Worm (Caenorhabditis elegans): ENCODE results near the gene gldi-9.
"Not testable (repeated sequence)": the region's sequence is repeated elsewhere in the genome, so short reads cannot be mapped to it uniquely, and the experiment has no call there.

Gene gldi-9

ce11 chrIII:2760726-2761125 is 4.6 kb upstream of the gldi-9 start, which contains the start of gene pho-9:
Gene pho-9 (minus strand): TSS chrIII:2760816.
- TF ChIP-seq unc-62 (GFP tag; optimal IDR thresholded peaks at IDR 0.05) = no peak

DNA sequence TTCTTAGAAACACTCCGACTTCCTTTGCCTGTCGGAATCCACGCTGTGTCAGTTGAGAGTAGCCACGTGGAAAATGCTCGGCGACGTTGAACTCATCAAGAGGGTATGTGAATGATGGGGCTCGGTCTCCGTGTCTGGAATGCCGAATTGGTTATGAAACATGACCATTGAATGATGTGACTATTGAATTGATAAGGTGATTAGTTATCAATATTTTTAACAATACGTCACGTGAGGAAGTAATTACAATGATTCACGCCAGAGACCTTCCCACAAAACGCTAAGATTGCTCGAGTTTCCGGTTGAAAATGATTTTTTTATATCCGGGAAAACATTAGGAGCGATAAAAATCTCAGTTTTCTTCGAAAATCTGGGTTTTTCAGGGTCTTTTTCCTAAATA is 3.1 kb upstream of the gldi-9 start:
- no peak for TF ChIP-seq unc-62 (GFP tag; optimal IDR thresholded peaks at IDR 0.05)

- no peak for TF ChIP-seq unc-62 (GFP tag; optimal IDR thresholded peaks at IDR 0.05)
These were observed 1.9 kb upstream of the gldi-9 start for ce11 chrIII:2758092-2758491.

DNA sequence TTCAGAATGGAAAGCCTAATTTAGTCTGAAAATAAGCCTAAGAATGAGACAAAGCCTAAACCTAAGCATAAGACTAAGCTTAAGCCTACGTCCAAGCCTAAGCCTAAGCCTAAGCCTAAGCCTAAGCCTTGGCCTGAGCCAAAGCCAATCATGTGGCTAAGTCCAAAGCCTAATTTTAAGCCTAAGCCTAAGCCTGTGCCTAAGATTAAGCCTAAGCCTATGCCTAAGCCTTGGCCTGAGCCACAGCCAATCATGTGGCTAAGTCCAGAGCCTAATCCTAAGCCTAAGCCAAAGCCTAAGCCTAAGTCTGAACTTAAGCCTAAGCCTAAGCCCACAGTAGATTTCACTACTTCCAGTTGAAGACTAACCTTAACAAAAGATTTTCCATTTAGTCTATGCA is 1.3 kb upstream of the gldi-9 start:
- TF ChIP-seq unc-62 (GFP tag; optimal IDR thresholded peaks at IDR 0.05) = no peak

DNA sequence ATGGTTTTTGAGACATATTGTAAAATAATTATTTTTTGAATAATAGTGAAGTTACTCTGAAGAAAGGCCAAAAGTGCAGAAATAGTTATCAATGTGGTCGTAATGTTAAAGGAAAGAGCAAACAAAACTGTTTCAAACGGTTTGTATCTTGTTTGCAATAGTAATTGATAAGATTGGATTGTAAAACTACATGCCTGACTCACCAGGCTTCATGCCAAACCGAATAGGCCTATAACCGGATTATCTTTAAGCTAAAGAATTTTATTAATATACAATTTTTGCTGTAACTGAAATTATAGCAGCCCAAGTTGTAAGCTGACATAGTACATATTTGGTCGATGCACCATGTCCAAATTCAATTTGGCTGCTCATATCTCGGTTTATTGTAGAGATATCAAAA is 9.6 kb downstream of the gldi-9 start, which contains the start of gene Y71H2AM.14:
Y71H2AM.14 (minus strand) TSS at position 101 of the 400 bp plus-strand sequence.
- TF ChIP-seq unc-62 (GFP tag; optimal IDR thresholded peaks at IDR 0.05) = no peak

DNA sequence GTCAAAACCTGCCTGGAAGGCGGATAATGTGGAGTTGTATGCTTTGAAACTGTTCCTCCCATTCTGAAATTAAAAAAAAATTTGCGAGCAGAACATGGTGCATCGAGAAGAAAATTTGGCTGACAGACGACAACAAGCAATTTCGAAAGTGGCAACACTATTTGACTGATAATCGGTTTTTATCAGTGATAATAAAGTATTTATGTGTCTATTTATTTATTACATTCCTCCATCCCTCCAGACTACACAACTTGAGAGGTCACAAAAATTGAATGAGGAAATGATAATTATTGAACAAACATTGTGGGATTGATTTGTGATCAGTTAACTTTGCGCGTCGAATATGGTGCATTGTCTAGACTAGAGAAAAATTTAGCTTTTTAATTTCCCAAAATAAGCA is 16.7 kb downstream of the gldi-9 start, which contains the start of gene cest-25:
cest-25 (minus strand) TSS at position 63 of the 400 bp plus-strand sequence.
- TF ChIP-seq unc-62 (GFP tag; optimal IDR thresholded peaks at IDR 0.05) = no peak

ce11 chrIII:2733606-2734183 is 22.5 kb downstream of the gldi-9 start, which contains the start of gene Y71H2AM.12:
Gene Y71H2AM.12 (minus strand): TSS chrIII:2734091.
- TF ChIP-seq unc-62 (GFP tag; optimal IDR thresholded peaks at IDR 0.05) = no peak

DNA sequence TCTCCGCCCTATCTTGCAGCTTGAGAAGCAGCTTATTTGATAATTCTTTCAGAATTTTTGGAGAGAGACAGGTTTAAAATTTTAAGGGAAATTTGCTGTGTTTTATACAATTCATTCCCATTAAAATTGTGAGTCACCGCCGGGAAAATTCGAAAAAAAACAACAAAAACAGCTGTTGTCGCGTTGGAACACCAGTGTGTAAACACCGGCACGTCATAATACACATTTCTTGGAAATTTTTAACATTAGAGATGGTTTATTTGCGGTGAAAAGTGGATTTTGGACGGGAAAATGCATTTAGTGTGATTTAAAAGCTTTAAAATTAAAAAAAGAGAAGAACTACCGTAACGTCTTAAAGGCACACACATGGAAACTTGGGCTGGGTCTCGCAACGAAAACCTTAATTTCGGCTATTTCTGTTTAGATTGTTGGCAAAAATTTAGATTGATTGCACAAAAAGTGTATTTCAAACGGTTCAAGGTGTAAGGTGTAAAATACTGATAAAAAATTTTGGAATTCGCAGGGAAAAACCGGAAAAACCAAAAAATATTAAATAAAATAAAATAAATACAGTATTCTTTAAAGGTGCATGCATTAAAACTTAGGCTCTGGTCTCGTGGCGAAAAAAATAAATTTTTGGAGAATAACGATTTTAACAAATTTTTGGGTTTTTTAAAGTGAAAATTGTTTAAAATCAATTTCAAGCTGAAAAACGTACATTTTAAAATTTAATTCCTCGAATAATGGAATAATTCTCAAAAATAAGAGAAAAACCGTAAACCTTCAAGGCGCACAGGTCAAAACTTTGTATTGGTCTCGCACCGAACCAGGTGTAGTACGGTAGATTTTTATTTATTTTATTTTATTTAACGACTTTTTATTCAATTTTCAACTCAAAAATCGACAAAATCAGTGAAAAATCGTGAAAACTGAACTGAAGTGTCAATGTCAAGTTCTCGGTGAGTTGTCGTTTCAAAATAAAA is 30.6 kb downstream of the gldi-9 start, which contains the start of gene cosa-1:
cosa-1 (plus strand) TSS at position 896 of the 983 bp plus-strand sequence.
- TF ChIP-seq unc-62 (GFP tag; optimal IDR thresholded peaks at IDR 0.05) = no peak

ce11 chrIII:2724992-2725220 is 31.3 kb downstream of the gldi-9 start, which contains the start of gene Y71H2AM.11:
Gene Y71H2AM.11 (minus strand): TSS chrIII:2725092.
- TF ChIP-seq unc-62 (GFP tag; optimal IDR thresholded peaks at IDR 0.05) = no peak

- TF ChIP-seq unc-62 (GFP tag; optimal IDR thresholded peaks at IDR 0.05) = no peak
These were observed 39.6 kb downstream of the gldi-9 start, which contains the start of gene tmem-132 for ce11 chrIII:2716514-2716913. Gene tmem-132 (minus strand): TSS chrIII:2716614.

ce11 chrIII:2711527-2711926 is 44.6 kb downstream of the gldi-9 start:
- no peak for TF ChIP-seq unc-62 (GFP tag; optimal IDR thresholded peaks at IDR 0.05)

ce11 chrIII:2710211-2710610 is 45.9 kb downstream of the gldi-9 start:
- TF ChIP-seq unc-62 (GFP tag; optimal IDR thresholded peaks at IDR 0.05) = no peak

DNA sequence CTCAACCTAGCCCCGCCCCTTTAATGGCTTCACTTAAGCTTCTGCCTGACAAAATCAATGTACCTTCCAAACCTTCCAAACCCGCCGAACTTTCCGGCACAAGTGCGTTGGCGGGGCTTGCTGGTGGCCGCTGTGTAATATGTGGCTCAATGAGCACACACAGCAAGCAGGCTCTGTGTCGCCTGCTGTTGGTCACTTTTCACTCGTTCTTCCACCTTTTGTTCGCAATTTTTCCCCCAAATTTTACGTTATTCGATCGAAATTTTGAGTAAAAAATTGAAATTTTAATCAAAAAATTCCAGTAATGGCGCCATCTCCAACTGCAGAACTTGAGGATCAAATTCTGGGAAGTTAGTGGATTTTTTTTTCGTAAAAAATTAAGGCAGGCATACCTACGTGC is 55.5 kb downstream of the gldi-9 start, which contains the start of gene set-27:
set-27 (plus strand) TSS at position 301 of the 400 bp plus-strand sequence.
- TF ChIP-seq unc-62 (GFP tag; optimal IDR thresholded peaks at IDR 0.05) = no peak

ce11 chrIII:2699363-2699762 is 56.8 kb downstream of the gldi-9 start, which contains the start of gene cox-6B:
Gene cox-6B (plus strand): TSS chrIII:2699663.
- not testable (repeated sequence) for TF ChIP-seq unc-62 (GFP tag; optimal IDR thresholded peaks at IDR 0.05)

ce11 chrIII:2698740-2699139 is 57.4 kb downstream of the gldi-9 start, which contains the start of gene slc-30A9:
Gene slc-30A9 (minus strand): TSS chrIII:2698817.
- TF ChIP-seq unc-62 (GFP tag; optimal IDR thresholded peaks at IDR 0.05) = no peak
